Worm (Caenorhabditis elegans) whole organism, early embryonic: Measurements from ENCODE around the gene pmk-2.

ENCODE experiments used
- B0310.2 ChIP-seq: sonication (generic microtip); optimal IDR thresholded peaks from 2 replicates; lab custom pipeline; 2016; ENCODE audit warnings: mild to moderate bottlenecking, missing genetic modification characterization, missing compliant biosample characterization
- F13C5.2 ChIP-seq: sonication (generic microtip); optimal IDR thresholded peaks from 2 replicates; lab custom pipeline; 2017; ENCODE audit warnings: mild to moderate bottlenecking, missing genetic modification characterization, inconsistent platforms, missing compliant biosample characterization
- aly-1 ChIP-seq: sonication (generic microtip); optimal IDR thresholded peaks from 2 replicates; lab custom pipeline; 2016; ENCODE audit warnings: missing genetic modification characterization, missing compliant biosample characterization
- ama-1 ChIP-seq: fragments of 150-350 bp; optimal IDR thresholded peaks from 2 replicates; lab custom pipeline; 2014
- ceh-13 ChIP-seq: fragments of 200-800 bp; sonication (Bioruptor generic); optimal IDR thresholded peaks from 2 replicates; lab custom pipeline; 2018; ENCODE audit warnings: mild to moderate bottlenecking, missing genetic modification characterization, missing compliant biosample characterization
- ceh-36 ChIP-seq: sonication (generic microtip); optimal IDR thresholded peaks from 2 replicates; lab custom pipeline; 2016; ENCODE audit warnings: missing genetic modification characterization, inconsistent platforms, missing compliant biosample characterization
- ets-7 ChIP-seq: sonication (generic microtip); optimal IDR thresholded peaks from 2 replicates; lab custom pipeline; 2016; ENCODE audit warnings: missing genotype, missing genetic modification characterization, missing compliant biosample characterization
- flt-1 ChIP-seq: fragments of 200-800 bp; sonication (Bioruptor generic); IDR thresholded peaks from 2 replicates; pipeline ENCODE4 v1.3.6; 2022; ENCODE audit warnings: missing genetic modification characterization, missing compliant biosample characterization
- hmbx-1 ChIP-seq: sonication (generic microtip); optimal IDR thresholded peaks from 2 replicates; lab custom pipeline; 2016; ENCODE audit warnings: mild to moderate bottlenecking, missing genetic modification characterization, missing compliant biosample characterization
- hmg-4 ChIP-seq: fragments of 200-800 bp; sonication (Bioruptor generic); optimal IDR thresholded peaks from 2 replicates; lab custom pipeline; 2018; ENCODE audit warnings: mild to moderate bottlenecking, missing genetic modification characterization, missing compliant biosample characterization
- hnd-1 ChIP-seq: sonication (generic microtip); optimal IDR thresholded peaks from 2 replicates; lab custom pipeline; 2016; ENCODE audit warnings: missing genetic modification characterization, missing compliant biosample characterization
- pes-1 ChIP-seq: fragments of 200-800 bp; sonication (Bioruptor generic); IDR thresholded peaks from 2 replicates; pipeline ENCODE4 v1.3.6; 2022; ENCODE audit warnings: missing genetic modification reagents, missing genetic modification characterization, missing compliant biosample characterization
- scrt-1 ChIP-seq: fragments of 200-800 bp; sonication (Bioruptor generic); IDR thresholded peaks from 2 replicates; pipeline ENCODE4 v1.3.6; 2022; ENCODE audit warnings: missing genetic modification characterization, missing compliant biosample characterization
- sea-1 ChIP-seq: fragments of 200-800 bp; sonication (Bioruptor generic); conservative IDR thresholded peaks from 2 replicates; pipeline ENCODE4 v1.3.6; 2022; ENCODE audit warnings: missing genetic modification characterization, missing compliant biosample characterization
- tbx-11 ChIP-seq: fragments of 200-800 bp; sonication (Bioruptor generic); IDR thresholded peaks from 2 replicates; pipeline ENCODE4 v1.3.6; 2022; ENCODE audit warnings: missing genetic modification characterization, missing compliant biosample characterization
- tbx-37 ChIP-seq: fragments of 200-800 bp; sonication (Bioruptor generic); conservative IDR thresholded peaks from 2 replicates; pipeline ENCODE4 v1.3.6; 2022; ENCODE audit warnings: missing genetic modification reagents, missing genetic modification characterization, missing compliant biosample characterization
- tra-4 ChIP-seq: sonication (generic microtip); optimal IDR thresholded peaks from 2 replicates; lab custom pipeline; 2017; ENCODE audit warnings: missing genetic modification characterization, missing compliant biosample characterization

The pmk-2 gene

DNA sequence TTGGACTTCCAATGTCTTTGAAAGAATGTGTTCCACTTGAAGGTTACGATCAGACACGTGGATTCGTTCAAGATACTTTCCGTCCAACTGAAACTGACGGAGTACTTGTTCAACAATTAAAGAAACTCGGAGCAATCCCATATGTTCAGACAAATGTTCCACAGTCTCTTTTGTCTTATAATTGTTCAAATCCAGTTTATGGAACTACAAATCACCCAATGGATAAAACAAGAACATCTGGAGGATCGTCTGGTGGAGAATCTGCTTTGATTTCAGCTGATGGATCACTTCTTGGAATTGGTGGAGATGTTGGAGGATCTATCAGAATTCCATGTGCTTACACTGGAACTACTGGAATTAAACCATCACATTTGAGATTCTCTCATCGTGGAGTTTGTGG lies 9.9 kb downstream of the pmk-2 start:
- TF ChIP-seq tbx-37 (no peak), ama-1 (lab: Kevin White, UChicago) (no peak), flt-1 (GFP tag; lab: Robert Waterston, UW) (no peak), sea-1 (GFP tag; lab: Robert Waterston, UW) (no peak), ets-7 (tag; lab: Kevin White, UChicago) (no peak), tra-4 (tag; lab: Kevin White, UChicago) (no peak), hmg-4 (GFP tag; lab: Kevin White, UChicago) (no peak), ceh-13 (no peak), B0310.2 (no peak), scrt-1 (GFP tag; lab: Robert Waterston, UW) (no peak), hnd-1 (no peak), tbx-11 (GFP tag; lab: Robert Waterston, UW) (no peak), hmbx-1 (tag; lab: Kevin White, UChicago) (no peak), ceh-36 (tag; lab: Kevin White, UChicago) (no peak), aly-1 (no peak), pes-1 (GFP tag; lab: Robert Waterston, UW) (no peak), F13C5.2 (tag; lab: Kevin White, UChicago) (no peak)

DNA sequence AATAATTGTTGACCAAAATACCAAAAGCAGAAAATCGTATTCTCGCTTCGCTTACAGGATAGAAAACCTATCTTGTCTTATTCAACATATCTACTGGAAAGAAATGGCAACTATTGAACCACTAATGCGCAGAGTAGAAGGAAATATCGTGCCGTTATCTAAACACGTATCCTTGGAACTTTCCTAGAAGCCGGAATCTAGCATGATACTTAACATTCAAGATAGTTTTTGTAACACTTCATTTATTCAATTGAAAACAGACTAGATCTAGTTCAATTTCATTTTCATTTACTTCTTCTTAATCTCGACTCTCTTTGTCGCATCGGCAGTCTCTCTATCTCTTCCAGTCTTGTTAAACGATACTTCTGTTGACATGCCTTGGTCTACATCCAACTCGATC lies 11.7 kb downstream of the pmk-2 start:
- TF ChIP-seq scrt-1 (GFP tag; lab: Robert Waterston, UW) (no peak), tbx-11 (GFP tag; lab: Robert Waterston, UW) (no peak), sea-1 (GFP tag; lab: Robert Waterston, UW) (no peak), pes-1 (GFP tag; lab: Robert Waterston, UW) (no peak), hmg-4 (GFP tag; lab: Kevin White, UChicago) (no peak), F13C5.2 (tag; lab: Kevin White, UChicago) (no peak), ama-1 (lab: Kevin White, UChicago) (no peak), flt-1 (GFP tag; lab: Robert Waterston, UW) (no peak), ceh-36 (tag; lab: Kevin White, UChicago) (no peak), tbx-37 (no peak), aly-1 (no peak), ets-7 (tag; lab: Kevin White, UChicago) (no peak), B0310.2 (no peak), ceh-13 (no peak), hmbx-1 (tag; lab: Kevin White, UChicago) (no peak), hnd-1 (no peak), tra-4 (tag; lab: Kevin White, UChicago) (no peak)

DNA sequence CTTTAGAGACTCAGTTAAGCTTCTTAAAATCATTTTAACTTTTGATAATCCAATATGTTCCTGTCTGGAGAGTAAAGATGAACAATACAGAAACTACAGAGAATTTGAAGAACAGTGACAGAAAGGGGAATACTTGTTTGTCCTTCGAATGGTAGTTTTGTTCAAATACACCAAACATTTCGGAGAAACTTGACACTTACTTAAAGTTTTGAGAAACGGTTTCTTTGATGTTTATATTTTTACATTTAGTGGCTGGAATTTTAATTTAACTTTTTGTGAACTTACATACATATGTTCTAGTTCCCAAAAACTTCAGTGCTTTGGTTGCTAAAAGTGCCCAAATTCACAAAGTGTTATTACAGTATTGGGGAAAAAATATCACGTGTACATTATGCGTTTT lies 13.9 kb downstream of the pmk-2 start, which contains the start of gene B0218.5:
Gene B0218.5, minus strand, starts transcription at position 101 of the 400 bp plus-strand sequence.
- TF ChIP-seq tbx-37 (no peak), hmg-4 (GFP tag; lab: Kevin White, UChicago) (no peak), ets-7 (tag; lab: Kevin White, UChicago) (no peak), tra-4 (tag; lab: Kevin White, UChicago) (no peak), F13C5.2 (tag; lab: Kevin White, UChicago) (no peak), pes-1 (GFP tag; lab: Robert Waterston, UW) (no peak), ama-1 (lab: Kevin White, UChicago) (no peak), B0310.2 (no peak), aly-1 (no peak), hmbx-1 (tag; lab: Kevin White, UChicago) (no peak), ceh-36 (tag; lab: Kevin White, UChicago) (no peak), sea-1 (GFP tag; lab: Robert Waterston, UW) (no peak), scrt-1 (GFP tag; lab: Robert Waterston, UW) (no peak), ceh-13 (no peak), flt-1 (GFP tag; lab: Robert Waterston, UW) (no peak), hnd-1 (no peak), tbx-11 (GFP tag; lab: Robert Waterston, UW) (no peak)

DNA sequence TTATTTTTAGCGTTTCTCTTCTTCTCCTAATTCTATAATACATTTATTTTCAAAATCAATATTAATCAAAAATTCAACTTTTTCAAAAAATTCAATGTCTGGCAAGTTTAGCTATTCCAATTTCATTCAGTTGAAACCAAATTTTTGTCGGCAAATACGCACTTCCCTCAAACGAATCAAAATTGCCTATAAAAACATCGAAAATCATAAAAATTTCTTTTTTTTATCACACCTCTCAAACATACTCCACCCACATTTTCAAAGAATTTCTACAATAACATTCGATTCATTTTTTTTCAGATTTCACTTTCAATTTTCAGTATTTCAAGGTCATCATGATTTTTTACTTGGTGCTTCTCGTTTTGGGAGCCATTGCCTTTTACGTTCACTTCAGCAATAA lies 15.8 kb downstream of the pmk-2 start, which contains the start of gene faah-1:
Gene faah-1, plus strand, starts transcription at position 301 of the 400 bp plus-strand sequence.
- TF ChIP-seq scrt-1 (GFP tag; lab: Robert Waterston, UW) = no peak
- no peak for TF ChIP-seq flt-1 (GFP tag; lab: Robert Waterston, UW)
- no peak for TF ChIP-seq hmg-4 (GFP tag; lab: Kevin White, UChicago)
- no peak for TF ChIP-seq aly-1
- no peak for TF ChIP-seq sea-1 (GFP tag; lab: Robert Waterston, UW)
- TF ChIP-seq ets-7 (tag; lab: Kevin White, UChicago) = no peak
- no peak for TF ChIP-seq ceh-13
- TF ChIP-seq tra-4 (tag; lab: Kevin White, UChicago) = no peak
- TF ChIP-seq ceh-36 (tag; lab: Kevin White, UChicago) = no peak
- TF ChIP-seq B0310.2 = no peak
- no peak for TF ChIP-seq tbx-11 (GFP tag; lab: Robert Waterston, UW)
- TF ChIP-seq F13C5.2 (tag; lab: Kevin White, UChicago) = no peak
- no peak for TF ChIP-seq pes-1 (GFP tag; lab: Robert Waterston, UW)
- TF ChIP-seq hnd-1 = no peak
- no peak for TF ChIP-seq hmbx-1 (tag; lab: Kevin White, UChicago)
- no peak for TF ChIP-seq ama-1 (lab: Kevin White, UChicago)
- no peak for TF ChIP-seq tbx-37

DNA sequence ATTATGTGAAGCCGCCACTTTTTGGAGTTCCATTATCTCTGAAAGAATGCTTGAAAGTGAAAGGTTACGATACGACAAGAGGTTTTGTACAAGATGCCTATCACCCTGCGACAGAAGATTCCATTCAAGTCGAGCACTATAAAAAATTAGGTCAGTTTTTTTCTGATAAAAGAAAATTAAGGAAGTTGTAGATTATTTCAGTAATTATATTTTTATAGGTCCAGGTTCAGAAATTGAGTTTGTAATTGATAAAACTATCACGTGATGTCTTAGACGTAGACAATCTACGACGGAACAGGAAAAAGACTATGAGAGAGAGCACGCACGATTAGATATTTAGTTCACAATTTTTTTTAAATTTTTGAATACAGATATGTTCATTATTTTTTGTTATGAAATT lies 16.7 kb downstream of the pmk-2 start:
- TF ChIP-seq ceh-13 (no peak), flt-1 (GFP tag; lab: Robert Waterston, UW) (no peak), aly-1 (no peak), hmbx-1 (tag; lab: Kevin White, UChicago) (no peak)

DNA sequence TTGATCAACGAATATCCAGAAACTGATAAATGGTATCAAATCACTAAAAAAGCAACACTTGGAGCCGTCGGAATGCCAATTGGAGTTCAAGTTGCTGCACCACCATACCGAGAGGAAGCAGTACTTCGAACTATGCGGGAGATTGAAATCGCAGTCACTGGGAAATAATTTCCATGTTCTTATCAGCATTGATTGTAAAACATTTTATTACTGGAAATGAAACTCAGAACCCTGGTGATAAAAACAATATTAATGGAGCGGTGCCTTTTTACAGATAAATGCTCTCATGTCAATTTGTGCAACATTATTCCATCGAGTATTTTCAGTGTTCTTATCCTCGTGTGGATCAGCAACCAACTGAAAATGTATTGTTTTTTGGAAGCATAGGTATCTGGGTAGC lies 18.5 kb downstream of the pmk-2 start:
- TF ChIP-seq pes-1 (GFP tag; lab: Robert Waterston, UW) (no peak), tbx-37 (no peak), B0310.2 (no peak), F13C5.2 (tag; lab: Kevin White, UChicago) (no peak), tra-4 (tag; lab: Kevin White, UChicago) (no peak), scrt-1 (GFP tag; lab: Robert Waterston, UW) (no peak), ama-1 (lab: Kevin White, UChicago) (no peak), ceh-13 (no peak), hmg-4 (GFP tag; lab: Kevin White, UChicago) (no peak), tbx-11 (GFP tag; lab: Robert Waterston, UW) (no peak), flt-1 (GFP tag; lab: Robert Waterston, UW) (no peak), sea-1 (GFP tag; lab: Robert Waterston, UW) (no peak), aly-1 (no peak), ceh-36 (tag; lab: Kevin White, UChicago) (no peak)

DNA sequence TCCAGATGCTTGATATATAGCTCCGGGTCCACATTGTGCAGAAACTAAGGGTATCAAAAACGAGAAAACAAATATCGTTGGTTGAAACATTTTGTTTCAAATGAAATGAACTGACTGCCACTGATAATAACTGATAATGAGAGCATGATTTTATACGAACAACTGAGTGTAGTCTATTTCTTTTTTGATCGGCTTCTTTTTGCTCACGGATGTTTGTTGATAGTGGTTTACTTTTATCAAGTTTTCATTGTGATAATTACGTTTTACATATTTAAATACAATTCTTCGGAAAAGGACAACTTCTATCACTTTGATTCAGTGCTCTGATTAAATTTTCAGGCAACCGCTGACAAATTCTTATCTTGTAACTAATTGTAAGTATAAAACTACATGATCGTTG lies 20.4 kb downstream of the pmk-2 start, which contains the start of gene clec-51:
Gene clec-51, minus strand, starts transcription at position 114 of the 400 bp plus-strand sequence.
- TF ChIP-seq F13C5.2 (tag; lab: Kevin White, UChicago) = no peak
- no peak for TF ChIP-seq sea-1 (GFP tag; lab: Robert Waterston, UW)
- no peak for TF ChIP-seq ceh-36 (tag; lab: Kevin White, UChicago)
- no peak for TF ChIP-seq ama-1 (lab: Kevin White, UChicago)
- TF ChIP-seq hmbx-1 (tag; lab: Kevin White, UChicago) = no peak
- no peak for TF ChIP-seq flt-1 (GFP tag; lab: Robert Waterston, UW)
- TF ChIP-seq scrt-1 (GFP tag; lab: Robert Waterston, UW) = no peak
- no peak for TF ChIP-seq tbx-11 (GFP tag; lab: Robert Waterston, UW)
- no peak for TF ChIP-seq B0310.2
- no peak for TF ChIP-seq hnd-1
- TF ChIP-seq pes-1 (GFP tag; lab: Robert Waterston, UW) = no peak
- no peak for TF ChIP-seq hmg-4 (GFP tag; lab: Kevin White, UChicago)
- no peak for TF ChIP-seq tra-4 (tag; lab: Kevin White, UChicago)
- TF ChIP-seq ceh-13 = no peak
- TF ChIP-seq aly-1 = no peak
- no peak for TF ChIP-seq ets-7 (tag; lab: Kevin White, UChicago)
- TF ChIP-seq tbx-37 = no peak
